Worm (Caenorhabditis elegans) whole organism, mixed stage, embryonic: ENCODE measurements around the gene mrps-35.
A peak's percentile ranks its signal among the peaks of the same experiment; 100 is the strongest.

Experiments
- M03D4.4 ChIP-seq: sonication (generic microtip); optimal IDR thresholded peaks from 2 replicates; lab custom pipeline; 2017; ENCODE audit warnings: mild to moderate bottlenecking, missing genetic modification characterization, missing compliant biosample characterization
- bed-3 ChIP-seq: fragments of 200-800 bp; sonication (Bioruptor generic); optimal IDR thresholded peaks from 3 replicates; lab custom pipeline; 2018; ENCODE audit warnings: mild to moderate bottlenecking, missing genetic modification characterization, moderate library complexity, missing compliant biosample characterization
- blmp-1 ChIP-seq: fragments of 150-350 bp; optimal IDR thresholded peaks from 2 replicates; lab custom pipeline; 2014; ENCODE audit warnings: missing biosample characterization, missing genetic modification characterization
- ceh-39 ChIP-seq: fragments of 150-350 bp; optimal IDR thresholded peaks from 2 replicates; lab custom pipeline; 2014; ENCODE audit warnings: missing biosample characterization, missing genetic modification characterization
- ceh-43 ChIP-seq: fragments of 200-800 bp; sonication (Bioruptor generic); optimal IDR thresholded peaks from 2 replicates; lab custom pipeline; 2018; ENCODE audit warnings: mild to moderate bottlenecking, missing genetic modification characterization, moderate library complexity, missing compliant biosample characterization
- ceh-83 ChIP-seq: fragments of 200-800 bp; sonication (Bioruptor generic); optimal IDR thresholded peaks from 2 replicates; lab custom pipeline; 2018; ENCODE audit warnings: mild to moderate bottlenecking, missing genetic modification characterization, missing compliant biosample characterization
- ces-1 ChIP-seq: fragments of 150-350 bp; optimal IDR thresholded peaks from 2 replicates; lab custom pipeline; 2014; ENCODE audit warnings: missing biosample characterization, missing genetic modification reagents, missing genetic modification characterization
- cnd-1 ChIP-seq: fragments of 200-800 bp; sonication (Bioruptor generic); optimal IDR thresholded peaks from 2 replicates; lab custom pipeline; 2018; ENCODE audit warnings: mild to moderate bottlenecking, missing genetic modification characterization, missing compliant biosample characterization
- drap-1 ChIP-seq: fragments of 200-800 bp; sonication (Bioruptor generic); optimal IDR thresholded peaks from 3 replicates; lab custom pipeline; 2018; ENCODE audit warnings: mild to moderate bottlenecking, missing genetic modification characterization, missing compliant biosample characterization
- elt-1 ChIP-seq: sonication (generic microtip); optimal IDR thresholded peaks from 2 replicates; lab custom pipeline; 2017; ENCODE audit warnings: missing genetic modification characterization, mild to moderate bottlenecking, missing compliant biosample characterization, antibody characterized with exemption, moderate library complexity, borderline replicate concordance; ENCODE audit not compliant: insufficient read depth
- elt-3 ChIP-seq: fragments of 150-350 bp; optimal IDR thresholded peaks from 2 replicates; lab custom pipeline; 2014; ENCODE audit warnings: missing biosample characterization, missing genetic modification characterization
- flh-1 ChIP-seq: fragments of 200-800 bp; sonication (Bioruptor generic); optimal IDR thresholded peaks from 2 replicates; lab custom pipeline; 2018; ENCODE audit warnings: mild to moderate bottlenecking, missing genetic modification characterization, moderate library complexity, missing compliant biosample characterization
- hlh-1 ChIP-seq: fragments of 150-350 bp; optimal IDR thresholded peaks from 2 replicates; lab custom pipeline; 2014; ENCODE audit warnings: missing biosample characterization, missing genetic modification reagents, missing genetic modification characterization
- lin-13 ChIP-seq: fragments of 150-350 bp; optimal IDR thresholded peaks from 2 replicates; lab custom pipeline; 2014; ENCODE audit warnings: missing biosample characterization, missing genetic modification characterization
- lin-32 ChIP-seq: fragments of 200-800 bp; sonication (Bioruptor generic); optimal IDR thresholded peaks from 2 replicates; lab custom pipeline; 2018; ENCODE audit warnings: mild to moderate bottlenecking, missing genetic modification characterization, missing compliant biosample characterization
- lsy-2 ChIP-seq: fragments of 150-350 bp; optimal IDR thresholded peaks from 2 replicates; lab custom pipeline; 2014; ENCODE audit warnings: missing biosample characterization, missing genetic modification characterization
- mab-5 ChIP-seq: fragments of 150-350 bp; optimal IDR thresholded peaks from 2 replicates; lab custom pipeline; 2014; ENCODE audit warnings: missing biosample characterization, missing genetic modification characterization
- mep-1 ChIP-seq: fragments of 150-350 bp; optimal IDR thresholded peaks from 2 replicates; lab custom pipeline; 2017; ENCODE audit warnings: missing biosample characterization, missing genetic modification reagents, missing genetic modification characterization, inconsistent platforms
- mls-2 ChIP-seq: sonication (generic microtip); optimal IDR thresholded peaks from 2 replicates; lab custom pipeline; 2016; ENCODE audit warnings: mild to moderate bottlenecking, missing genetic modification characterization, moderate library complexity, missing compliant biosample characterization
- nhr-12 ChIP-seq: fragments of 150-350 bp; optimal IDR thresholded peaks from 2 replicates; lab custom pipeline; 2014; ENCODE audit warnings: missing biosample characterization, missing genetic modification characterization
- nhr-2 ChIP-seq: fragments of 150-350 bp; optimal IDR thresholded peaks from 2 replicates; lab custom pipeline; 2014; ENCODE audit warnings: missing biosample characterization, missing genetic modification characterization
- nhr-237 ChIP-seq: fragments of 150-350 bp; optimal IDR thresholded peaks from 2 replicates; lab custom pipeline; 2014; ENCODE audit warnings: missing biosample characterization, missing genetic modification characterization
- nhr-28 ChIP-seq: fragments of 150-350 bp; optimal IDR thresholded peaks from 2 replicates; lab custom pipeline; 2014; ENCODE audit warnings: missing biosample characterization, missing genetic modification characterization
- nhr-76 ChIP-seq: sonication (generic microtip); optimal IDR thresholded peaks from 2 replicates; lab custom pipeline; 2017; ENCODE audit warnings: missing biosample characterization, missing genetic modification characterization
- pha-4 ChIP-seq: fragments of 150-350 bp; optimal IDR thresholded peaks from 2 replicates; lab custom pipeline; 2018; ENCODE audit warnings: missing biosample characterization, missing genetic modification reagents, missing genetic modification characterization
- sem-2 ChIP-seq: fragments of 200-800 bp; sonication (Bioruptor generic); optimal IDR thresholded peaks from 2 replicates; lab custom pipeline; 2018; ENCODE audit warnings: mild to moderate bottlenecking, missing genetic modification characterization, missing compliant biosample characterization
- snpc-4 ChIP-seq: fragments of 150-350 bp; optimal IDR thresholded peaks from 2 replicates; lab custom pipeline; 2014; ENCODE audit warnings: missing biosample characterization, missing genetic modification characterization
- sptf-1 ChIP-seq: sonication (generic microtip); optimal IDR thresholded peaks from 2 replicates; lab custom pipeline; 2017; ENCODE audit warnings: mild to moderate bottlenecking, missing genetic modification characterization, moderate library complexity, missing compliant biosample characterization
- tbx-8 ChIP-seq: fragments of 200-800 bp; sonication (Bioruptor generic); optimal IDR thresholded peaks from 2 replicates; lab custom pipeline; 2018; ENCODE audit warnings: mild to moderate bottlenecking, missing genetic modification characterization, moderate library complexity, missing compliant biosample characterization
- unc-120 ChIP-seq: sonication (generic microtip); optimal IDR thresholded peaks from 2 replicates; lab custom pipeline; 2017; ENCODE audit warnings: missing genetic modification characterization, missing compliant biosample characterization; ENCODE audit not compliant: poor library complexity, severe bottlenecking
- unc-39 ChIP-seq: fragments of 150-350 bp; optimal IDR thresholded peaks from 2 replicates; lab custom pipeline; 2014; ENCODE audit warnings: missing biosample characterization, missing genetic modification characterization
- unc-62 ChIP-seq: fragments of 150-350 bp; optimal IDR thresholded peaks from 2 replicates; lab custom pipeline; 2014; ENCODE audit warnings: missing biosample characterization, missing genetic modification reagents, missing genetic modification characterization
- zip-8 ChIP-seq: fragments of 150-350 bp; optimal IDR thresholded peaks from 2 replicates; lab custom pipeline; 2014; ENCODE audit warnings: missing biosample characterization, missing genetic modification characterization
- ztf-11 ChIP-seq: fragments of 150-350 bp; optimal IDR thresholded peaks from 2 replicates; lab custom pipeline; 2014; ENCODE audit warnings: missing biosample characterization, missing genetic modification characterization

Gene mrps-35

DNA sequence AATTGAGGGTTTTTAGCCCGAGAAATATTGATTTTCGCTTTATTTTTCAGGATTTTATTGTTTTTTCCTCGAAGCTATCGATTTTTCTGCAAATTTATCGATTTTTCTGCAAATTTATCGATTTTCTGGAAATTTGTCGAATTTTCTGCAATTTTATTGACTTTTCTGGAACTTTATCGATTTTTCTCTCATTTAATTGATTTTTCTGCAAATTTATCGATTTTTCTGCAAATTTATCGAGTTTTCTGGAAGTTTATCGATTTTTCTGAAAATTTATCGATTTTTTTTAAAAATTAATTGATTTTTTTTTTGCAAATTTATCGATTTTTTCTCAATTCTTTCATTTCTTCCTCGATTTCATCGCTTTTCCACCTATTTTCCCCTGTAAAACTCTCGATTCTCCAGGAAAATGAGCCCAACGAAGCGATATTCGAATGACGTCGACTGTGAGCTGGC, 12.5 kb downstream of the mrps-35 start, which contains the start of gene gtf-2F2:
TSS of gene gtf-2F2 (plus strand) at position 406 of the 456 bp plus-strand sequence.
- TF ChIP-seq mep-1 (tag; lab: Kevin White, UChicago) (no peak), M03D4.4 (tag; lab: Kevin White, UChicago) (no peak), sem-2 (GFP tag; lab: Kevin White, UChicago) (no peak), hlh-1 (no peak), nhr-2 (tag; lab: Kevin White, UChicago) (no peak), unc-120 (tag; lab: Kevin White, UChicago) (no peak), lin-32 (GFP tag; lab: Kevin White, UChicago) (no peak), elt-3 (no peak), pha-4 (tag; lab: Kevin White, UChicago) (no peak), nhr-237 (tag; lab: Kevin White, UChicago) (no peak), lsy-2 (tag; lab: Kevin White, UChicago) (no peak), ceh-43 (no peak)

DNA sequence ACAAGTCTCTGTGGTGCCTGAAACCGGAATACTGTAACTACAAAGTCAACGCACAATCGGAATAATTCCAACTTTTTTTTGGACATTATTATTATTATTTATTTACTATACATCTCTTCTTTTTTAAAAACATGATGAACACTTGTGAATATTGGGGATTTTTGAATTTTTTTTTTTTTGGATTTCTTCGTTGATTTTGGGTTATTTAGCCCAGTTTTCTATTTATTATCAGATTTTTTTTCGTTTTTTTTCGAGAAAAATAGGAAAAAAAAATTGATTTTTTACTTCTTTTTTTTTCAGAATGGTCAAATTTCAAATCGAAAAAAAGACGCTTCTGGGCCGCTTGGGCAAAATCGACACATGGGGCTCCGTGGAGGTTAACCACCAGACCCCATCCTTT, 16.9 kb downstream of the mrps-35 start, which contains the start of gene tgt-2:
TSS of gene tgt-2 (plus strand) at position 301 of the 400 bp plus-strand sequence.
- no peak for TF ChIP-seq lsy-2 (tag; lab: Kevin White, UChicago)
- no peak for TF ChIP-seq sem-2 (GFP tag; lab: Kevin White, UChicago)
- no peak for TF ChIP-seq mab-5 (tag; lab: Kevin White, UChicago)
- TF ChIP-seq elt-1 (tag; lab: Kevin White, UChicago), result no peak
- TF ChIP-seq ceh-39, result no peak
- no peak for TF ChIP-seq flh-1 (GFP tag; lab: Kevin White, UChicago)
- no peak for TF ChIP-seq nhr-76 (tag; lab: Kevin White, UChicago)
- no peak for TF ChIP-seq unc-39 (tag; lab: Kevin White, UChicago)
- TF ChIP-seq lin-13, result no peak
- no peak for TF ChIP-seq zip-8 (tag; lab: Kevin White, UChicago)
- no peak for TF ChIP-seq cnd-1 (tag; lab: Kevin White, UChicago)
- TF ChIP-seq elt-3, result no peak
- TF ChIP-seq mep-1 (tag; lab: Kevin White, UChicago), result no peak
- TF ChIP-seq lin-32 (GFP tag; lab: Kevin White, UChicago), result no peak
- no peak for TF ChIP-seq snpc-4 (tag; lab: Kevin White, UChicago)
- no peak for TF ChIP-seq bed-3 (GFP tag; lab: Kevin White, UChicago)

DNA sequence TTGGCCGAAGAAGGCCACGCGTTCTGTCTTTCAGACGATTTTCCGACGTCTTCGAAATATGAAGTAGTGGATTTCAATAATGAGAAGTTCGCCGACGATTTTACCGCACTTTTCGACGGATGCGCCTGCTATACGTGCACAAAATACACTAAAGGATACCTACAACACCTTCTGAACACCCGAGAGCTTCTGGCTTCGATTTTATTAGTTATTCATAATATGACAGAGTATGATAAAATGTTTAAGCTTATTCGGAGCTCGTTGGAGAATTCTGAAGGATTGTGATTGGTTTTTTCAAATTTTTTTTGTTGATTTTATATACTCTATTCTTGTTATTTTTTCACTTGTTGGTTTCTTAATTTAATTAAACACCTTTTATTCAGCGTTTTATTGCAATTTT, 19.4 kb downstream of the mrps-35 start:
- TF ChIP-seq tbx-8 (GFP tag; lab: Kevin White, UChicago) (no peak), flh-1 (GFP tag; lab: Kevin White, UChicago) (no peak), nhr-2 (tag; lab: Kevin White, UChicago) (no peak), ces-1 (GFP tag; lab: Kevin White, UChicago) (no peak), snpc-4 (tag; lab: Kevin White, UChicago) (no peak), ceh-43 (no peak), lin-32 (GFP tag; lab: Kevin White, UChicago) (no peak), drap-1 (GFP tag; lab: Kevin White, UChicago) (no peak), ceh-83 (GFP tag; lab: Kevin White, UChicago) (no peak), mab-5 (tag; lab: Kevin White, UChicago) (no peak), nhr-237 (tag; lab: Kevin White, UChicago) (no peak), blmp-1 (tag; lab: Kevin White, UChicago) (no peak), lin-13 (no peak), unc-62 (no peak), elt-3 (no peak), mep-1 (tag; lab: Kevin White, UChicago) (no peak)

DNA sequence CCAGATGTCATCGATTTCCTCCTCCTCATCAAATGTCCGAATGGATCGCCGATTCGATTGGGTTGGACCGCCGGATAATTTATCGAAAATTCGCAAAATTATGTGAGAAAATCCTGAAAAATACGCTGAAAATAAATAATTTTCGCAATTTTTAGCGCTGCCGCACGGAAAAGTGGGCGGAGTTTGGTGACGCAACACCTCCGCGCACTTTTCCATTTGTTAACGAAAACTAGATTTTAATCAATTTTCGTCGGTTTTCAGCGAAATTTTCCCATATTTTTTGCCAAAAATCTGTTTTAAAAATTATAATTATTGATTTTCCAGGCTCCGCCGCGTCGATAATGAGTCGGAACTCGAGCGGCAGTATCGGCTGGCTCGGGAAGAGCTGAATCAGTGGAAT, 19.9 kb downstream of the mrps-35 start, which contains the start of gene Y39B6A.34:
TSS of gene Y39B6A.34 (plus strand) at position 3 of the 400 bp plus-strand sequence.
- no peak for TF ChIP-seq lin-13
- no peak for TF ChIP-seq nhr-28 (tag; lab: Kevin White, UChicago)
- peak; percentile 24 for TF ChIP-seq drap-1 (GFP tag; lab: Kevin White, UChicago)
- TF ChIP-seq elt-1 (tag; lab: Kevin White, UChicago), result no peak
- no peak for TF ChIP-seq mep-1 (tag; lab: Kevin White, UChicago)
- TF ChIP-seq snpc-4 (tag; lab: Kevin White, UChicago), result no peak
- no peak for TF ChIP-seq ztf-11
- TF ChIP-seq nhr-2 (tag; lab: Kevin White, UChicago), result no peak
- no peak for TF ChIP-seq unc-39 (tag; lab: Kevin White, UChicago)
- TF ChIP-seq mls-2 (tag; lab: Kevin White, UChicago), result no peak
- TF ChIP-seq ceh-43, result no peak
- TF ChIP-seq nhr-12 (tag; lab: Kevin White, UChicago), result no peak
- TF ChIP-seq hlh-1, result peak; percentile 1
- no peak for TF ChIP-seq blmp-1 (tag; lab: Kevin White, UChicago)
- TF ChIP-seq pha-4 (tag; lab: Kevin White, UChicago), result no peak
- no peak for TF ChIP-seq sptf-1
- TF ChIP-seq lsy-2 (tag; lab: Kevin White, UChicago), result no peak
- TF ChIP-seq unc-120 (tag; lab: Kevin White, UChicago), result no peak
- peak; percentile 75 for TF ChIP-seq zip-8 (tag; lab: Kevin White, UChicago)
- TF ChIP-seq nhr-76 (tag; lab: Kevin White, UChicago), result no peak
- TF ChIP-seq lin-32 (GFP tag; lab: Kevin White, UChicago), result no peak
- no peak for TF ChIP-seq ceh-39
- peak; percentile 21 for TF ChIP-seq M03D4.4 (tag; lab: Kevin White, UChicago)
- TF ChIP-seq flh-1 (GFP tag; lab: Kevin White, UChicago), result no peak
- no peak for TF ChIP-seq mab-5 (tag; lab: Kevin White, UChicago)
- no peak for TF ChIP-seq ceh-83 (GFP tag; lab: Kevin White, UChicago)
- TF ChIP-seq cnd-1 (tag; lab: Kevin White, UChicago), result no peak
- peak; percentile 38 for TF ChIP-seq ces-1 (GFP tag; lab: Kevin White, UChicago)
